4 fruit fly cellular contexts compared by ENCODE assay signal in genomic region chr3L:16896408-16896807, dm6.
A peak's percentile ranks its signal among the peaks of the same experiment; 100 is the strongest.
TF ChIP-seq lines count a peak whose summit lies in the region.

No protein-coding gene starts in this region.

- peak; percentile 75 to 76 for TF ChIP-seq CTCF in S2 (optimal IDR thresholded peaks at IDR 0.05; lab: Kevin White, UChicago)
- peak; percentile 93 for TF ChIP-seq CTCF in whole organism, embryonic (GFP tag; optimal IDR thresholded peaks at IDR 0.05; lab: Kevin White, UChicago)

TF ChIP-seq in whole organism, embryonic, 481 proteins besides CTCF, POLR2A, EP300 and RAD21 (continues in another document):
- TF ChIP-seq ac (GFP tag; optimal IDR thresholded peaks at IDR 0.05; lab: Kevin White, UChicago) (no peak), bcd (GFP tag; optimal IDR thresholded peaks at IDR 0.05; lab: Kevin White, UChicago) (peak; percentile 3), repo (GFP tag; optimal IDR thresholded peaks at IDR 0.05; lab: Kevin White, UChicago) (no peak), CG15269 (tag; optimal IDR thresholded peaks at IDR 0.05; lab: Kevin White, UChicago) (no peak), Dad (GFP tag; optimal IDR thresholded peaks at IDR 0.05; lab: Kevin White, UChicago) (no peak), HLHmδ (GFP tag; optimal IDR thresholded peaks at IDR 0.05; lab: Kevin White, UChicago) (peak; percentile 35), CG9215 (GFP tag; IDR thresholded peaks at IDR 0.05; lab: Robert Waterston, UW) (no peak), Dip2 (GFP tag; IDR thresholded peaks at IDR 0.05; lab: Robert Waterston, UW) (no peak), CG13287 (GFP tag; IDR thresholded peaks at IDR 0.05; lab: Robert Waterston, UW; ENCODE audit: partially characterized antibody) (peak; percentile 24; the same call in 1 of the 2 replicates), Adf1 (GFP tag; IDR thresholded peaks at IDR 0.05; lab: Robert Waterston, UW) (peak; percentile 37; the same call in 1 of the 2 replicates), lab (GFP tag; optimal IDR thresholded peaks at IDR 0.05; lab: Kevin White, UChicago) (no peak), usp (GFP tag; optimal IDR thresholded peaks at IDR 0.05; lab: Kevin White, UChicago) (no peak), Bgb (GFP tag; IDR thresholded peaks at IDR 0.05; lab: Robert Waterston, UW; ENCODE audit: partially characterized antibody) (0 out of 2 replicates have a peak, but pooled peaks have one; percentile 22), Max (GFP tag; optimal IDR thresholded peaks at IDR 0.05; lab: Kevin White, UChicago) (no peak), Dbx (GFP tag; IDR thresholded peaks at IDR 0.05; lab: Robert Waterston, UW) (peak; percentile 22; the same call in 1 of the 3 replicates), Antp (GFP tag; optimal IDR thresholded peaks at IDR 0.05; lab: Kevin White, UChicago) (no peak), C15 (GFP tag; IDR thresholded peaks at IDR 0.05; lab: Robert Waterston, UW) (no peak), hkb (optimal IDR thresholded peaks at IDR 0.05; lab: Kevin White, UChicago) (no peak), hkb (GFP tag; IDR thresholded peaks at IDR 0.05; lab: Robert Waterston, UW) (peak; percentile 22; the same call in 1 of the 2 replicates), E2f2 (GFP tag; IDR thresholded peaks at IDR 0.05; lab: Robert Waterston, UW) (0 out of 2 replicates have a peak, but pooled peaks have one; percentile 16), CrebB (tag; optimal IDR thresholded peaks at IDR 0.05; lab: Kevin White, UChicago) (no peak), row (GFP tag; IDR thresholded peaks at IDR 0.05; lab: Robert Waterston, UW) (peak; percentile 40; the same call in 1 of the 3 replicates), CG9609 (GFP tag; optimal IDR thresholded peaks at IDR 0.05; lab: Kevin White, UChicago) (no peak), gcm2 (GFP tag; optimal IDR thresholded peaks at IDR 0.05; lab: Kevin White, UChicago) (no peak), MESR4 (GFP tag; optimal IDR thresholded peaks at IDR 0.05; lab: Kevin White, UChicago) (no peak), sqz (GFP tag; optimal IDR thresholded peaks at IDR 0.05; lab: Kevin White, UChicago) (no peak), ap (GFP tag; IDR thresholded peaks at IDR 0.05; lab: Robert Waterston, UW) (no peak), CG12744 (GFP tag; optimal IDR thresholded peaks at IDR 0.05; lab: Kevin White, UChicago) (no peak), CG7372 (GFP tag; IDR thresholded peaks at IDR 0.05; lab: Robert Waterston, UW) (no peak)

TF ChIP-seq in whole organism, prepupa, 60 proteins besides CTCF, POLR2A, EP300 and RAD21:
- TF ChIP-seq eg (GFP tag; IDR thresholded peaks at IDR 0.05; lab: Robert Waterston, UW) (0 out of 3 replicates have a peak, but pooled peaks have one; percentile 32), vri (GFP tag; optimal IDR thresholded peaks at IDR 0.05; lab: Kevin White, UChicago) (peak; percentile 24), Lpt (GFP tag; optimal IDR thresholded peaks at IDR 0.05; lab: Kevin White, UChicago) (peak; percentile 7), CG31627 (GFP tag; optimal IDR thresholded peaks at IDR 0.05; lab: Kevin White, UChicago) (no peak), CG3919 (GFP tag; optimal IDR thresholded peaks at IDR 0.05; lab: Kevin White, UChicago) (peak; percentile 4)

TF ChIP-seq in whole organism, pupa, 21 proteins besides CTCF, POLR2A, EP300 and RAD21:
- 0 out of 2 replicates have a peak, but pooled peaks have one; percentile 13 for TF ChIP-seq Ets98B (GFP tag; IDR thresholded peaks at IDR 0.05; lab: Robert Waterston, UW)
- no peak for TF ChIP-seq CG8159 (tag; optimal IDR thresholded peaks at IDR 0.05; lab: Kevin White, UChicago)
